Fruit fly (Drosophila melanogaster) whole organism, wandering third instar larva: ENCODE results near the gene Eig71Eb.

ENCODE experiments used
- CG32264 ChIP-seq: fragments of 200-800 bp; sonication (Bioruptor generic); optimal IDR thresholded peaks from 2 replicates; lab custom pipeline; 2016; ENCODE audit warnings: missing biosample characterization, missing genetic modification characterization
- CG9705 ChIP-seq: fragments of 200-800 bp; sonication (Bioruptor generic); optimal IDR thresholded peaks from 2 replicates; lab custom pipeline; 2018; ENCODE audit warnings: missing biosample characterization, mild to moderate bottlenecking, missing genetic modification characterization
- Jra ChIP-seq: sonication (Bioruptor generic); optimal IDR thresholded peaks from 2 replicates; lab custom pipeline; 2016; ENCODE audit warnings: missing biosample characterization, missing genetic modification characterization
- Myc ChIP-seq: fragments of >200 bp; optimal IDR thresholded peaks from 2 replicates; lab custom pipeline; 2017
- Vsx2 ChIP-seq: fragments of 200-300, 225-300 bp; sonication (Bioruptor generic); optimal IDR thresholded peaks from 2 replicates; lab custom pipeline; 2018; ENCODE audit warnings: missing biosample characterization, missing genetic modification characterization; ENCODE audit not compliant: partially characterized antibody
- br ChIP-seq: fragments of 200-800 bp; sonication (Bioruptor generic); optimal IDR thresholded peaks from 2 replicates; lab custom pipeline; 2016; ENCODE audit warnings: missing biosample characterization, missing genetic modification characterization
- foxo ChIP-seq, 2 experiments: fragments of 200-800 bp; sonication (Bioruptor generic); optimal IDR thresholded peaks; 2 replicates in 1 of 2; 3 replicates in 1 of 2; lab custom pipeline; 2016 to 2017; ENCODE audit warnings: missing biosample characterization in 2 of 2, missing genetic modification characterization in 2 of 2
- h ChIP-seq: fragments of 200-800 bp; sonication (Bioruptor generic); optimal IDR thresholded peaks from 3 replicates; lab custom pipeline; 2016; ENCODE audit warnings: missing biosample characterization, mild to moderate bottlenecking, missing genetic modification characterization
- jim ChIP-seq: fragments of 175-275, 200-325 bp; sonication (Bioruptor generic); optimal IDR thresholded peaks from 2 replicates; lab custom pipeline; 2016; ENCODE audit warnings: missing biosample characterization, mild to moderate bottlenecking, missing genetic modification characterization
- pan ChIP-seq: fragments of >200 bp; optimal IDR thresholded peaks from 2 replicates; lab custom pipeline; 2017
- psq ChIP-seq: fragments of 200-800 bp; sonication (Bioruptor generic); optimal IDR thresholded peaks from 3 replicates; lab custom pipeline; 2017; ENCODE audit warnings: missing biosample characterization, mild to moderate bottlenecking, missing genetic modification characterization, moderate library complexity
- rgr ChIP-seq: fragments of 200-800 bp; sonication (Bioruptor generic); optimal IDR thresholded peaks from 3 replicates; lab custom pipeline; 2016; ENCODE audit warnings: missing biosample characterization, mild to moderate bottlenecking, missing genetic modification characterization
- sv ChIP-seq: fragments of 200-800 bp; sonication (Bioruptor generic); optimal IDR thresholded peaks from 3 replicates; lab custom pipeline; 2016; ENCODE audit warnings: missing biosample characterization, missing genetic modification characterization
- usp ChIP-seq: fragments of >200 bp; optimal IDR thresholded peaks from 2 replicates; lab custom pipeline; 2017; ENCODE audit warnings: missing biosample characterization, missing genetic modification characterization

- TF ChIP-seq rgr (no peak), sv (GFP tag; lab: Kevin White, UChicago) (no peak), CG9705 (GFP tag; lab: Kevin White, UChicago) (no peak), CG32264 (GFP tag; lab: Kevin White, UChicago) (no peak), pan (lab: Kevin White, UChicago) (no peak), h (GFP tag; lab: Kevin White, UChicago) (no peak), Myc (lab: Kevin White, UChicago) (no peak), jim (GFP tag; lab: Kevin White, UChicago) (no peak), usp (GFP tag; lab: Kevin White, UChicago) (no peak), foxo (GFP tag; optimal IDR thresholded peaks at IDR 0.05; lab: Kevin White, UChicago) (no peak), psq (GFP tag; lab: Kevin White, UChicago) (no peak), br (GFP tag; lab: Kevin White, UChicago) (no peak), Vsx2 (GFP tag; lab: Kevin White, UChicago) (no peak), Jra (GFP tag; lab: Kevin White, UChicago) (no peak)
Observed at dm6 chr3L:15664199-15664794, 14.6 kb downstream of the Eig71Eb start.
